Worm (Caenorhabditis elegans) whole organism, late embryonic: ENCODE data around the gene cutl-26.

ENCODE experiments used
- C38D4.7 ChIP-seq: fragments of 200-800 bp; sonication (Bioruptor generic); optimal IDR thresholded peaks from 2 replicates; lab custom pipeline; 2018; ENCODE audit warnings: mild to moderate bottlenecking, missing genetic modification characterization, moderate library complexity, missing compliant biosample characterization
- ceh-34 ChIP-seq: sonication (generic microtip); optimal IDR thresholded peaks from 2 replicates; lab custom pipeline; 2016; ENCODE audit warnings: mild to moderate bottlenecking, missing genetic modification characterization, missing compliant biosample characterization
- ceh-48 ChIP-seq: sonication (generic microtip); optimal IDR thresholded peaks from 2 replicates; lab custom pipeline; 2016; ENCODE audit warnings: missing genetic modification characterization, inconsistent platforms, missing compliant biosample characterization
- sox-2 ChIP-seq: fragments of 200-800 bp; sonication (Bioruptor generic); IDR thresholded peaks from 2 replicates; pipeline ENCODE4 v1.3.6; 2022; ENCODE audit warnings: missing genetic modification reagents, missing genetic modification characterization, missing compliant biosample characterization
- unc-86 ChIP-seq: sonication (generic microtip); optimal IDR thresholded peaks from 2 replicates; lab custom pipeline; 2016; ENCODE audit warnings: missing genetic modification characterization, missing compliant biosample characterization

DNA sequence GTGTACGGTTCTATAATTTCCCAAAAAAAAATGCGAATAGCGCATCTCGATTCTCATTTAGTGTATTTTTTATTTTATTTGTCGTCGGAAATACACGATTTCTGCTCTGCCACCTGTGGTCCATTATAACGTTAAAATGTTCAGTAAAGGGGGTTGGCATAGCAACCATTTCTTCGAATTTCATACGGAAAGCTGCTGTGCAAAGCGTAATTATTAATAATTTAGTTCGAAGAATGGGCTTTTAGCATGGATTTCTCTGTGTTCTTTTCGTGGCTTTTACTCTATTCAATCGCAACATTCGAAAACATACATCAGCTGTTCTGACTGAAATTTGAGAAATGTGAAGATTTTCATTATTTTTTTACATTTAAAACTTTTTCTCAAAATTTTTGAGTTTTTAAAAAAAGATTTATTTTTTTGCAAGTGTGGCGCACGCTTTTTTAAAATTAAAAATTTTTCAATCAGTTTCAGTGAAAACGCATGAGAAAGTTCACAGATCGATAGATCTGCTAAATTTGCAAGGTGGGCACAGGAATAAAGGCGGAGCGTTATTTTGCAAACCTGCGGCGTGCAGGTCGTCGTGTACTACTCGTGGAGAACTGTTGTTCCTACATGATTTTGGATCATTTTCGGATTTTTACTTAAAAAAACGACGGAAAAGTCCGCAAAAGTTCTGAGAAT lies 48.9 kb downstream of the cutl-26 start:
- TF ChIP-seq ceh-34 (tag; lab: Kevin White, UChicago), result no peak
- no peak for TF ChIP-seq unc-86
- no peak for TF ChIP-seq C38D4.7 (GFP tag; lab: Kevin White, UChicago)
- TF ChIP-seq sox-2 (GFP tag; lab: Robert Waterston, UW), result no peak
- TF ChIP-seq ceh-48, result no peak
